Worm (Caenorhabditis elegans): Measurements from ENCODE around the gene dyrb-1.
A peak's percentile ranks its signal among the peaks of the same experiment; 100 is the strongest.

ce11 chrII:9156277-9156676, 49.3 kb upstream of the dyrb-1 start:
- TF ChIP-seq skn-1 (tag; optimal IDR thresholded peaks at IDR 0.05) = no peak
- peak; percentile 85 for TF ChIP-seq nhr-28 (tag; optimal IDR thresholded peaks at IDR 0.05)
- no peak for TF ChIP-seq ZK337.2 (GFP tag; IDR thresholded peaks at IDR 0.05)
